Fruit fly (Drosophila melanogaster) whole organism, embryonic: ENCODE data around the gene eIF3i.

Experiments used
- Aef1 ChIP-seq: fragments of 200-800 bp; sonication (Bioruptor generic); IDR thresholded peaks from 3 replicates; pipeline ENCODE4 v1.3.6; 2022; ENCODE audit warnings: missing biosample characterization, missing genetic modification characterization
- BtbVII ChIP-seq: fragments of 200-800 bp; sonication (Bioruptor generic); optimal IDR thresholded peaks from 3 replicates; lab custom pipeline; 2017; ENCODE audit warnings: missing biosample characterization, mild to moderate bottlenecking, missing genetic modification characterization
- CG10431 ChIP-seq: fragments of 200-800 bp; sonication (Bioruptor generic); optimal IDR thresholded peaks from 3 replicates; lab custom pipeline; 2018; ENCODE audit warnings: missing biosample characterization, mild to moderate bottlenecking, missing genetic modification characterization
- CG10565 ChIP-seq: fragments of 200-800 bp; sonication (Bioruptor generic); optimal IDR thresholded peaks from 3 replicates; lab custom pipeline; 2016; ENCODE audit warnings: missing biosample characterization, mild to moderate bottlenecking, missing genetic modification characterization
- CG10979 ChIP-seq: fragments of 200-800 bp; sonication (Bioruptor generic); optimal IDR thresholded peaks from 2 replicates; lab custom pipeline; 2018; ENCODE audit warnings: missing biosample characterization, mild to moderate bottlenecking, missing genetic modification characterization, moderate library complexity
- CG11723 ChIP-seq: fragments of 200-800 bp; sonication (Bioruptor generic); optimal IDR thresholded peaks from 2 replicates; lab custom pipeline; 2017; ENCODE audit warnings: missing biosample characterization, mild to moderate bottlenecking, missing genetic modification characterization
- CG12769 ChIP-seq: fragments of 200-800 bp; sonication (Bioruptor generic); optimal IDR thresholded peaks from 2 replicates; lab custom pipeline; 2019; ENCODE audit warnings: missing biosample characterization, mild to moderate bottlenecking, missing genetic modification characterization, moderate library complexity
- CG14710 ChIP-seq: fragments of 200-800 bp; sonication (Bioruptor generic); optimal IDR thresholded peaks from 3 replicates; lab custom pipeline; 2019; ENCODE audit warnings: missing biosample characterization, mild to moderate bottlenecking, missing genetic modification characterization, moderate library complexity
- CG1529 ChIP-seq: fragments of 200-800 bp; sonication (Bioruptor generic); optimal IDR thresholded peaks from 3 replicates; lab custom pipeline; 2018; ENCODE audit warnings: missing biosample characterization, missing genetic modification characterization
- CG1647 ChIP-seq: fragments of 200-800 bp; sonication (Bioruptor generic); optimal IDR thresholded peaks from 3 replicates; lab custom pipeline; 2016; ENCODE audit warnings: missing biosample characterization, missing genetic modification characterization
- CG17802 ChIP-seq: fragments of 200-800 bp; sonication (Bioruptor generic); optimal IDR thresholded peaks from 2 replicates; lab custom pipeline; 2018; ENCODE audit warnings: missing biosample characterization, mild to moderate bottlenecking, missing genetic modification characterization, moderate library complexity
- CG18764 ChIP-seq: fragments of 200-800 bp; sonication (Bioruptor generic); optimal IDR thresholded peaks from 3 replicates; lab custom pipeline; 2016; ENCODE audit warnings: missing biosample characterization, missing genetic modification characterization
- CG32532 ChIP-seq: fragments of 200-800 bp; sonication (Bioruptor generic); IDR thresholded peaks from 2 replicates; pipeline ENCODE4 v1.3.6; 2022; ENCODE audit warnings: missing biosample characterization, missing genetic modification characterization
- CG33213 ChIP-seq: fragments of 200-800 bp; sonication (Bioruptor generic); optimal IDR thresholded peaks from 3 replicates; lab custom pipeline; 2016; ENCODE audit warnings: missing biosample characterization, missing genetic modification characterization
- CG3847 ChIP-seq: fragments of 200-800 bp; sonication (Bioruptor generic); IDR thresholded peaks from 2 replicates; pipeline ENCODE4 v1.3.6; 2022; ENCODE audit warnings: missing biosample characterization, missing genetic modification characterization
- CG42726 ChIP-seq: fragments of 200-800 bp; sonication (Bioruptor generic); IDR thresholded peaks from 2 replicates; pipeline ENCODE4 v1.3.6; 2022; ENCODE audit warnings: missing biosample characterization, missing genetic modification characterization; ENCODE audit not compliant: partially characterized antibody
- CG4282 ChIP-seq: fragments of 200-800 bp; sonication (Bioruptor generic); optimal IDR thresholded peaks from 2 replicates; lab custom pipeline; 2016; ENCODE audit warnings: missing biosample characterization, missing genetic modification characterization
- CG4707 ChIP-seq: fragments of 200-800 bp; sonication (Bioruptor generic); optimal IDR thresholded peaks from 2 replicates; lab custom pipeline; 2018; ENCODE audit warnings: missing biosample characterization, mild to moderate bottlenecking, missing genetic modification characterization, moderate library complexity
- CG7556 ChIP-seq: fragments of 200-800 bp; sonication (Bioruptor generic); optimal IDR thresholded peaks from 2 replicates; lab custom pipeline; 2017; ENCODE audit warnings: missing biosample characterization, mild to moderate bottlenecking, missing genetic modification characterization
- CG8281 ChIP-seq: fragments of 200-800 bp; sonication (Bioruptor generic); optimal IDR thresholded peaks from 2 replicates; lab custom pipeline; 2018; ENCODE audit warnings: missing biosample characterization, mild to moderate bottlenecking, missing genetic modification characterization, moderate library complexity
- CG9727 ChIP-seq: fragments of 200-800 bp; sonication (Bioruptor generic); optimal IDR thresholded peaks from 3 replicates; lab custom pipeline; 2017; ENCODE audit warnings: missing biosample characterization, mild to moderate bottlenecking, missing genetic modification characterization
- Chrac-16 ChIP-seq: fragments of 200-800 bp; sonication (Bioruptor generic); optimal IDR thresholded peaks from 3 replicates; lab custom pipeline; 2016; ENCODE audit warnings: missing biosample characterization, missing genetic modification characterization
- Dbx ChIP-seq: fragments of 200-800 bp; sonication (Bioruptor generic); IDR thresholded peaks from 3 replicates; pipeline ENCODE4 v1.3.6; 2022; ENCODE audit warnings: missing biosample characterization, missing genetic modification characterization
- HmgD ChIP-seq: fragments of 200-800 bp; sonication (Bioruptor generic); optimal IDR thresholded peaks from 3 replicates; lab custom pipeline; 2016; ENCODE audit warnings: missing biosample characterization, missing genetic modification characterization
- Hmr ChIP-seq: fragments of 200-800 bp; sonication (Bioruptor generic); optimal IDR thresholded peaks from 3 replicates; lab custom pipeline; 2017; ENCODE audit warnings: mild to moderate bottlenecking, missing biosample characterization, missing genetic modification reagents, missing genetic modification characterization
- Jarid2 ChIP-seq: fragments of 200-800 bp; sonication (Bioruptor generic); optimal IDR thresholded peaks from 3 replicates; lab custom pipeline; 2017; ENCODE audit warnings: mild to moderate bottlenecking, missing biosample characterization, missing genetic modification reagents, missing genetic modification characterization
- Max ChIP-seq: fragments of 200-800 bp; sonication (Bioruptor generic); optimal IDR thresholded peaks from 2 replicates; lab custom pipeline; 2016; ENCODE audit warnings: missing biosample characterization, mild to moderate bottlenecking, missing genetic modification characterization
- Med ChIP-seq: fragments of 200-800 bp; sonication (Bioruptor generic); peaks from one replicate; lab custom pipeline; 2016; ENCODE audit warnings: missing biosample characterization, missing genetic modification characterization, mild to moderate bottlenecking, inconsistent platforms, moderate library complexity
- Nf-YC ChIP-seq: fragments of 200-800 bp; optimal IDR thresholded peaks from 3 replicates; lab custom pipeline; 2019; ENCODE audit warnings: missing biosample characterization, mild to moderate bottlenecking, missing genetic modification characterization, moderate library complexity
- Optix ChIP-seq: fragments of 200-800 bp; sonication (Bioruptor generic); IDR thresholded peaks from 3 replicates; pipeline ENCODE4 v1.3.6; 2022; ENCODE audit warnings: missing biosample characterization, missing genetic modification characterization
- bab2 ChIP-seq: fragments of 200-800 bp; sonication (Bioruptor generic); optimal IDR thresholded peaks from 2 replicates; lab custom pipeline; 2016; ENCODE audit warnings: missing biosample characterization, missing genetic modification characterization
- bigmax ChIP-seq: fragments of 200-800 bp; sonication (Bioruptor generic); optimal IDR thresholded peaks from 2 replicates; lab custom pipeline; 2018; ENCODE audit warnings: missing biosample characterization, mild to moderate bottlenecking, missing genetic modification characterization
- dati ChIP-seq: fragments of 200-800 bp; sonication (Bioruptor generic); IDR thresholded peaks from 2 replicates; pipeline ENCODE4 v1.3.6; 2022; ENCODE audit warnings: missing biosample characterization, missing genetic modification characterization
- dimm ChIP-seq: fragments of 200-800 bp; sonication (Bioruptor generic); IDR thresholded peaks from 2 replicates; pipeline ENCODE4 v1.3.6; 2022; ENCODE audit warnings: missing biosample characterization, missing genetic modification characterization
- dmrt99B ChIP-seq: fragments of 200-800 bp; sonication (Bioruptor generic); optimal IDR thresholded peaks from 2 replicates; lab custom pipeline; 2018; ENCODE audit warnings: missing biosample characterization, mild to moderate bottlenecking, missing genetic modification characterization, moderate library complexity
- esg ChIP-seq: fragments of 200-800 bp; sonication (Bioruptor generic); conservative IDR thresholded peaks from 2 replicates; pipeline ENCODE4 v1.3.6; 2022; ENCODE audit warnings: missing biosample characterization, missing genetic modification characterization
- exex ChIP-seq: fragments of 200-800 bp; sonication (Bioruptor generic); optimal IDR thresholded peaks from 4 replicates; lab custom pipeline; 2018; ENCODE audit warnings: missing biosample characterization, mild to moderate bottlenecking, missing genetic modification characterization, moderate library complexity
- eyg ChIP-seq: fragments of 200-800 bp; sonication (Bioruptor generic); optimal IDR thresholded peaks from 3 replicates; lab custom pipeline; 2016; ENCODE audit warnings: missing biosample characterization, missing genetic modification characterization
- gsb-n ChIP-seq: fragments of 200-800 bp; sonication (Bioruptor generic); optimal IDR thresholded peaks from 3 replicates; lab custom pipeline; 2018; ENCODE audit warnings: missing biosample characterization, mild to moderate bottlenecking, missing genetic modification characterization
- ham ChIP-seq: fragments of 200-800 bp; sonication (Bioruptor generic); IDR thresholded peaks from 2 replicates; pipeline ENCODE4 v1.3.6; 2022; ENCODE audit warnings: missing biosample characterization, missing genetic modification characterization
- kni ChIP-seq: fragments of 200-800 bp; sonication (Bioruptor generic); optimal IDR thresholded peaks from 3 replicates; lab custom pipeline; 2017; ENCODE audit warnings: mild to moderate bottlenecking, missing biosample characterization, missing genetic modification reagents, missing genetic modification characterization
- pfk ChIP-seq: fragments of 200-800 bp; sonication (Bioruptor generic); optimal IDR thresholded peaks from 2 replicates; lab custom pipeline; 2018; ENCODE audit warnings: missing biosample characterization, mild to moderate bottlenecking, missing genetic modification characterization, moderate library complexity
- pros ChIP-seq: fragments of 200-800 bp; sonication (Bioruptor generic); optimal IDR thresholded peaks from 3 replicates; lab custom pipeline; 2019; ENCODE audit warnings: missing biosample characterization, mild to moderate bottlenecking, missing genetic modification characterization, moderate library complexity
- schlank ChIP-seq: fragments of 200-800 bp; sonication (Bioruptor generic); optimal IDR thresholded peaks from 2 replicates; lab custom pipeline; 2018; ENCODE audit warnings: missing biosample characterization, mild to moderate bottlenecking, missing genetic modification characterization
- seq ChIP-seq: fragments of 200-800 bp; sonication (Bioruptor generic); IDR thresholded peaks from 2 replicates; pipeline ENCODE4 v1.3.6; 2022; ENCODE audit warnings: missing biosample characterization, missing genetic modification characterization
- shn ChIP-seq: fragments of 200-800 bp; sonication (Bioruptor generic); optimal IDR thresholded peaks from 3 replicates; lab custom pipeline; 2016; ENCODE audit warnings: missing biosample characterization, missing genetic modification characterization
- sim ChIP-seq: fragments of 200-800 bp; sonication (Bioruptor generic); IDR thresholded peaks from 2 replicates; pipeline ENCODE4 v1.3.6; 2022; ENCODE audit warnings: missing biosample characterization, missing genetic modification characterization
- sisA ChIP-seq: fragments of 200-800 bp; sonication (Bioruptor generic); IDR thresholded peaks from 2 replicates; pipeline ENCODE4 v1.3.6; 2022; ENCODE audit warnings: missing biosample characterization, missing genetic modification characterization
- slbo ChIP-seq: fragments of 200-800 bp; sonication (Bioruptor generic); IDR thresholded peaks from 2 replicates; pipeline ENCODE4 v1.3.6; 2022; ENCODE audit warnings: missing biosample characterization, missing genetic modification characterization
- tin ChIP-seq: fragments of 200-800 bp; sonication (Bioruptor generic); optimal IDR thresholded peaks from 3 replicates; lab custom pipeline; 2016; ENCODE audit warnings: missing biosample characterization, missing genetic modification characterization
- tna ChIP-seq: fragments of 200-800 bp; sonication (Bioruptor generic); IDR thresholded peaks from 2 replicates; pipeline ENCODE4 v1.3.6; 2022; ENCODE audit warnings: missing biosample characterization, missing genetic modification characterization; ENCODE audit not compliant: partially characterized antibody

The eIF3i gene

DNA sequence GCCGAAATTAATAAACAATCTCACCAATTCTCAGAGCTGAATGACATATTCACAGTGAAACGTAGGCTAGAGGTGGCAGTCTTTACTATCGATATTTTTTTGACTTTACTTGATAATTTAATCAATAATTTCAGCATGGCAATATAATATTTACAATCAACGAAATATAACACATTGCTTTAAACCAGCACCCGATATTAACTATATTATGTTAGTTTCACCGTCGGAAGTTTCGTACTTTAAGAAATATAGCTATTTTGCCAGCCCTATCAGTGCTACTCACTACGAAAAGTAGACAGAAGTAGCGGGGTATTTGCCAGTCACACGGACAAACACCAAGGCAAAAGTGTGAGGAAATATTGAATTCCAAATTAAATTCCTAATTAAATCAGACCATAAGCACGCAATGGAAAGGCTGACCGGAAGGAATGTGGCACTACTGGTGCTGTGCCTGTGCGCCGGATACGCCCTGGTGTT lies 43.2 kb upstream of the eIF3i start, which contains the start of the genes CG31917, Tfb5 and SelT (continued):
- TF ChIP-seq Dbx (GFP tag; lab: Robert Waterston, UW) (0 out of 3 replicates have a peak, but pooled peaks have one; percentile 11), CG7556 (GFP tag; lab: Kevin White, UChicago) (peak; percentile 47), pfk (GFP tag; lab: Kevin White, UChicago) (no peak), seq (GFP tag; lab: Robert Waterston, UW) (no peak), CG8281 (no peak), Med (GFP tag; lab: Kevin White, UChicago) (peak; percentile 92), Optix (GFP tag; lab: Robert Waterston, UW) (no peak), Hmr (GFP tag; lab: Kevin White, UChicago) (peak; percentile 73), tna (GFP tag; lab: Robert Waterston, UW) (no peak), CG14710 (tag; lab: Kevin White, UChicago) (peak; percentile 69), CG17802 (tag; lab: Kevin White, UChicago) (peak; percentile 36), schlank (tag; lab: Kevin White, UChicago) (peak; percentile 3), CG1529 (GFP tag; lab: Kevin White, UChicago) (no peak), HmgD (peak; percentile 62), dati (GFP tag; lab: Robert Waterston, UW) (no peak), gsb-n (tag; lab: Kevin White, UChicago) (no peak), pros (GFP tag; lab: Kevin White, UChicago) (no peak), CG18764 (GFP tag; lab: Kevin White, UChicago) (no peak), CG10565 (no peak), Max (GFP tag; lab: Kevin White, UChicago) (peak; percentile 59), Chrac-16 (GFP tag; lab: Kevin White, UChicago) (peak; percentile 46), dimm (no peak), CG4282 (GFP tag; lab: Kevin White, UChicago) (no peak), sisA (GFP tag; lab: Robert Waterston, UW) (peak; percentile 59; the same call in 1 of the 2 replicates), CG3847 (peak; percentile 58), Aef1 (GFP tag; lab: Robert Waterston, UW) (peak; percentile 22; the same call in 1 of the 3 replicates), slbo (peak; percentile 71), bigmax (no peak), dmrt99B (tag; lab: Kevin White, UChicago) (no peak), CG9727 (GFP tag; lab: Kevin White, UChicago) (peak; percentile 45), BtbVII (GFP tag; lab: Kevin White, UChicago) (no peak), CG10431 (GFP tag; lab: Kevin White, UChicago) (no peak), CG32532 (GFP tag; lab: Robert Waterston, UW) (peak; percentile 50; the same call in 1 of the 2 replicates), kni (GFP tag; lab: Kevin White, UChicago) (no peak), sim (GFP tag; lab: Robert Waterston, UW) (no peak), Jarid2 (GFP tag; lab: Kevin White, UChicago) (no peak), Nf-YC (tag; lab: Kevin White, UChicago) (no peak), CG10979 (peak; percentile 39), shn (GFP tag; lab: Kevin White, UChicago) (peak; percentile 49), esg (no peak), CG11723 (GFP tag; lab: Kevin White, UChicago) (no peak), ham (GFP tag; lab: Robert Waterston, UW) (no peak), eyg (GFP tag; lab: Kevin White, UChicago) (no peak), bab2 (GFP tag; lab: Kevin White, UChicago) (peak; percentile 70), tin (GFP tag; lab: Kevin White, UChicago) (peak; percentile 51), CG42726 (GFP tag; lab: Robert Waterston, UW) (no peak; the same call in 1 of the 2 replicates), CG4707 (no peak), CG12769 (tag; lab: Kevin White, UChicago) (no peak), exex (tag; lab: Kevin White, UChicago) (no peak), CG1647 (peak; percentile 35), CG33213 (GFP tag; lab: Kevin White, UChicago) (peak; percentile 65)
